Worm (Caenorhabditis elegans): ENCODE measurements around the gene coq-8.

ce11 chrIII:4906896-4907295, 43.7 kb downstream of the coq-8 start, which contains the start of gene rom-1:
- TF ChIP-seq ref-1 (GFP tag; conservative IDR thresholded peaks at IDR 0.05) (no peak), med-1 (GFP tag; optimal IDR thresholded peaks at IDR 0.05; ENCODE audit: insufficient read depth) (no peak), cog-1 (tag; optimal IDR thresholded peaks at IDR 0.05) (no peak), klf-2 (GFP tag; conservative IDR thresholded peaks at IDR 0.05) (no peak), T22C8.4 (GFP tag; IDR thresholded peaks at IDR 0.05) (no peak), ztf-23 (GFP tag; IDR thresholded peaks at IDR 0.05) (no peak), flt-1 (GFP tag; IDR thresholded peaks at IDR 0.05) (no peak), tab-1 (GFP tag; IDR thresholded peaks at IDR 0.05) (no peak), ztf-29 (GFP tag; IDR thresholded peaks at IDR 0.05) (no peak)
